Worm (Caenorhabditis elegans) whole organism, mixed stage, embryonic: ENCODE results near the gene syx-2.

ENCODE experiments used
- ceh-83 ChIP-seq: fragments of 200-800 bp; sonication (Bioruptor generic); optimal IDR thresholded peaks from 2 replicates; lab custom pipeline; 2018; ENCODE audit warnings: mild to moderate bottlenecking, missing genetic modification characterization, missing compliant biosample characterization
- elt-3 ChIP-seq: fragments of 150-350 bp; optimal IDR thresholded peaks from 2 replicates; lab custom pipeline; 2014; ENCODE audit warnings: missing biosample characterization, missing genetic modification characterization
- ham-2 ChIP-seq: fragments of 200-800 bp; sonication (Bioruptor generic); optimal IDR thresholded peaks from 2 replicates; lab custom pipeline; 2018; ENCODE audit warnings: mild to moderate bottlenecking, missing genetic modification characterization, missing compliant biosample characterization
- mab-5 ChIP-seq: fragments of 150-350 bp; optimal IDR thresholded peaks from 2 replicates; lab custom pipeline; 2014; ENCODE audit warnings: missing biosample characterization, missing genetic modification characterization
- nhr-237 ChIP-seq: fragments of 150-350 bp; optimal IDR thresholded peaks from 2 replicates; lab custom pipeline; 2014; ENCODE audit warnings: missing biosample characterization, missing genetic modification characterization
- nhr-28 ChIP-seq: fragments of 150-350 bp; optimal IDR thresholded peaks from 2 replicates; lab custom pipeline; 2014; ENCODE audit warnings: missing biosample characterization, missing genetic modification characterization
- nhr-76 ChIP-seq: sonication (generic microtip); optimal IDR thresholded peaks from 2 replicates; lab custom pipeline; 2017; ENCODE audit warnings: missing biosample characterization, missing genetic modification characterization
- pha-4 ChIP-seq: fragments of 150-350 bp; optimal IDR thresholded peaks from 2 replicates; lab custom pipeline; 2018; ENCODE audit warnings: missing biosample characterization, missing genetic modification reagents, missing genetic modification characterization
- snpc-4 ChIP-seq: fragments of 150-350 bp; optimal IDR thresholded peaks from 2 replicates; lab custom pipeline; 2014; ENCODE audit warnings: missing biosample characterization, missing genetic modification characterization
- sptf-1 ChIP-seq: sonication (generic microtip); optimal IDR thresholded peaks from 2 replicates; lab custom pipeline; 2017; ENCODE audit warnings: mild to moderate bottlenecking, missing genetic modification characterization, moderate library complexity, missing compliant biosample characterization
- unc-120 ChIP-seq: sonication (generic microtip); optimal IDR thresholded peaks from 2 replicates; lab custom pipeline; 2017; ENCODE audit warnings: missing genetic modification characterization, missing compliant biosample characterization; ENCODE audit not compliant: poor library complexity, severe bottlenecking
- unc-62 ChIP-seq: fragments of 150-350 bp; optimal IDR thresholded peaks from 2 replicates; lab custom pipeline; 2014; ENCODE audit warnings: missing biosample characterization, missing genetic modification reagents, missing genetic modification characterization
- ztf-11 ChIP-seq: fragments of 150-350 bp; optimal IDR thresholded peaks from 2 replicates; lab custom pipeline; 2014; ENCODE audit warnings: missing biosample characterization, missing genetic modification characterization

DNA sequence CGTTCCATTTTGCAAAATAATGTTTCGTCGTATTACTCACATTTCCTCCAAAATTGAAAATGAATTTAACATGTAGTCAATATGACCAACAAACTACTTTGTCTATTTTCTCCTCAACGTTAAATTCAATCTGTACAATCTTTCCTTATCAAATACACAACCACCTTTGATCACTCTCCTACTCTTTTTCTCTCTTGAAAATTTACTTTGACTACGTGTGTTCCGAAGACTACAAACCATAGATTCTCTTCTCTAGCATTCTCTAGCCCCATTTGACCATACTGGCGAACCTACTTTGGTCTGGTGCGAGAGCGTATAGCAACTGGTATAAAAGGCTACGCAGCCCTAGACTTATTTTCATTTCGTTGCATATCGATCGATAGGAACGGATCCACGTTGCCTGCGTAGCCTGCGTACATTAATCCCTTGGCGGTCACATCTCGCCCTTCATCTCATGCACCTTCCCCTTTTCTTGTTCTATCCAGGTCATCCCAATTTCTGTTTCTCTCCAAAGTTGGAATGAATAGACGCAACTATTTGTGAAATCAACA is 40.3 kb downstream of the syx-2 start:
- TF ChIP-seq ztf-11 (tag; lab: Kevin White, UChicago), result no peak
- TF ChIP-seq nhr-28, result no peak
- TF ChIP-seq snpc-4 (tag; lab: Kevin White, UChicago), result no peak
- no peak for TF ChIP-seq mab-5 (tag; lab: Kevin White, UChicago)
- no peak for TF ChIP-seq unc-120
- no peak for TF ChIP-seq elt-3
- TF ChIP-seq unc-62 (GFP tag; lab: Kevin White, UChicago), result no peak
- no peak for TF ChIP-seq nhr-237 (tag; lab: Kevin White, UChicago)
- TF ChIP-seq nhr-76 (tag; lab: Kevin White, UChicago), result no peak
- no peak for TF ChIP-seq sptf-1 (tag; lab: Kevin White, UChicago)
- TF ChIP-seq ham-2 (GFP tag; lab: Kevin White, UChicago), result no peak
- TF ChIP-seq ceh-83 (GFP tag; lab: Kevin White, UChicago), result no peak
- TF ChIP-seq pha-4, result no peak
